Worm (Caenorhabditis elegans) whole organism, L3 larva: Measurements from ENCODE around the gene acp-5.

Experiments used
- ZK546.5 ChIP-seq: sonication (generic microtip); optimal IDR thresholded peaks from 2 replicates; lab custom pipeline; 2017; ENCODE audit warnings: missing biosample characterization, missing genetic modification characterization
- aly-2 ChIP-seq: fragments of 150-350 bp; optimal IDR thresholded peaks from 2 replicates; lab custom pipeline; 2014; ENCODE audit warnings: missing biosample characterization, missing genetic modification characterization
- ceh-9 ChIP-seq: sonication (generic microtip); optimal IDR thresholded peaks from 2 replicates; lab custom pipeline; 2018; ENCODE audit warnings: missing biosample characterization, missing genetic modification characterization
- egl-27 ChIP-seq: sonication (generic microtip); optimal IDR thresholded peaks from 4 replicates; lab custom pipeline; 2017; ENCODE audit warnings: missing biosample characterization, missing genetic modification reagents, missing genetic modification characterization
- egl-5 ChIP-seq: fragments of 150-350 bp; optimal IDR thresholded peaks from 2 replicates; lab custom pipeline; 2017; ENCODE audit warnings: missing biosample characterization, missing genetic modification reagents, missing genetic modification characterization, inconsistent platforms
- fkh-10 ChIP-seq: sonication (generic microtip); optimal IDR thresholded peaks from 2 replicates; lab custom pipeline; 2017; ENCODE audit warnings: missing biosample characterization, missing genetic modification reagents, missing genetic modification characterization
- fos-1 ChIP-seq: fragments of 150-350 bp; optimal IDR thresholded peaks from 2 replicates; lab custom pipeline; 2014; ENCODE audit warnings: missing biosample characterization, missing genetic modification characterization
- hmg-11 ChIP-seq: sonication (generic microtip); optimal IDR thresholded peaks from 2 replicates; lab custom pipeline; 2016; ENCODE audit warnings: missing genetic modification characterization, missing compliant biosample characterization
- lin-39 ChIP-seq: fragments of 150-350 bp; optimal IDR thresholded peaks from 2 replicates; lab custom pipeline; 2018; ENCODE audit warnings: missing biosample characterization, missing genetic modification reagents, missing genetic modification characterization
- lsy-12 ChIP-seq: sonication (generic microtip); optimal IDR thresholded peaks from 2 replicates; lab custom pipeline; 2016; ENCODE audit warnings: mild to moderate bottlenecking, missing genetic modification characterization, missing compliant biosample characterization
- mdl-1 ChIP-seq: fragments of 150-350 bp; optimal IDR thresholded peaks from 2 replicates; lab custom pipeline; 2014; ENCODE audit warnings: missing biosample characterization, missing genetic modification characterization
- mml-1 ChIP-seq: fragments of 150-350 bp; sonication (generic microtip); optimal IDR thresholded peaks from 3 replicates; lab custom pipeline; 2014; ENCODE audit warnings: missing biosample characterization, missing genetic modification characterization
- nhr-12 ChIP-seq: fragments of 150-350 bp; optimal IDR thresholded peaks from 2 replicates; lab custom pipeline; 2014; ENCODE audit warnings: missing biosample characterization, missing genetic modification characterization
- nhr-23 ChIP-seq: fragments of 150-350 bp; optimal IDR thresholded peaks from 2 replicates; lab custom pipeline; 2014; ENCODE audit warnings: missing biosample characterization, missing genetic modification reagents, missing genetic modification characterization
- nhr-237 ChIP-seq: fragments of 150-350 bp; optimal IDR thresholded peaks from 2 replicates; lab custom pipeline; 2014; ENCODE audit warnings: missing biosample characterization, missing genetic modification characterization
- nhr-25 ChIP-seq: sonication (generic microtip); optimal IDR thresholded peaks from 2 replicates; lab custom pipeline; 2017; ENCODE audit warnings: missing biosample characterization, missing genetic modification characterization
- nhr-43 ChIP-seq: sonication (generic microtip); optimal IDR thresholded peaks from 2 replicates; lab custom pipeline; 2016; ENCODE audit warnings: mild to moderate bottlenecking, missing genetic modification characterization, missing compliant biosample characterization; ENCODE audit not compliant: poor library complexity, severe bottlenecking
- nhr-67 ChIP-seq: fragments of 150-350 bp; optimal IDR thresholded peaks from 2 replicates; lab custom pipeline; 2014; ENCODE audit warnings: missing biosample characterization, missing genetic modification characterization
- nhr-76 ChIP-seq: fragments of 150-350 bp; sonication (generic microtip); optimal IDR thresholded peaks from 5 replicates; lab custom pipeline; 2014; ENCODE audit warnings: missing biosample characterization, missing genetic modification characterization
- pha-4 ChIP-seq: fragments of 150-350 bp; optimal IDR thresholded peaks from 2 replicates; lab custom pipeline; 2014; ENCODE audit warnings: missing biosample characterization, missing genetic modification reagents, missing genetic modification characterization
- pqm-1 ChIP-seq: fragments of 150-350 bp; optimal IDR thresholded peaks from 2 replicates; lab custom pipeline; 2017; ENCODE audit warnings: missing biosample characterization, missing genetic modification characterization, inconsistent platforms
- sea-2 ChIP-seq: fragments of 150-350 bp; sonication (generic microtip); optimal IDR thresholded peaks from 4 replicates; lab custom pipeline; 2014; ENCODE audit warnings: missing biosample characterization, missing genetic modification reagents, missing genetic modification characterization
- skn-1 ChIP-seq: fragments of 150-350 bp; optimal IDR thresholded peaks from 2 replicates; lab custom pipeline; 2014; ENCODE audit warnings: missing biosample characterization, missing genetic modification characterization
- snpc-4 ChIP-seq: fragments of 150-350 bp; optimal IDR thresholded peaks from 2 replicates; lab custom pipeline; 2014; ENCODE audit warnings: missing biosample characterization, missing genetic modification characterization
- unc-62 ChIP-seq: fragments of 150-350 bp; sonication (generic microtip); optimal IDR thresholded peaks from 4 replicates; lab custom pipeline; 2014; ENCODE audit warnings: missing biosample characterization, missing genetic modification reagents, missing genetic modification characterization
- ztf-4 ChIP-seq: fragments of 150-350 bp; optimal IDR thresholded peaks from 2 replicates; lab custom pipeline; 2014; ENCODE audit warnings: missing biosample characterization, missing genetic modification characterization

acp-5 gene

ce11 chrX:5869603-5870002, 40.4 kb downstream of the acp-5 start:
- TF ChIP-seq unc-62 (GFP tag; lab: Kevin White, UChicago) = no peak
- no peak for TF ChIP-seq aly-2 (tag; lab: Kevin White, UChicago)
- TF ChIP-seq nhr-12 = no peak
- TF ChIP-seq ztf-4 (tag; lab: Kevin White, UChicago) = no peak
- no peak for TF ChIP-seq pqm-1 (tag; lab: Kevin White, UChicago)
- no peak for TF ChIP-seq fos-1 (tag; lab: Kevin White, UChicago)
- no peak for TF ChIP-seq nhr-76
- TF ChIP-seq nhr-67 (tag; lab: Kevin White, UChicago) = no peak
- TF ChIP-seq mml-1 (tag; lab: Kevin White, UChicago) = no peak
- no peak for TF ChIP-seq egl-27 (tag; lab: Kevin White, UChicago)
- TF ChIP-seq ceh-9 = no peak
- no peak for TF ChIP-seq pha-4 (tag; lab: Kevin White, UChicago)
- TF ChIP-seq lsy-12 (tag; lab: Kevin White, UChicago) = no peak
- TF ChIP-seq nhr-23 = no peak

DNA sequence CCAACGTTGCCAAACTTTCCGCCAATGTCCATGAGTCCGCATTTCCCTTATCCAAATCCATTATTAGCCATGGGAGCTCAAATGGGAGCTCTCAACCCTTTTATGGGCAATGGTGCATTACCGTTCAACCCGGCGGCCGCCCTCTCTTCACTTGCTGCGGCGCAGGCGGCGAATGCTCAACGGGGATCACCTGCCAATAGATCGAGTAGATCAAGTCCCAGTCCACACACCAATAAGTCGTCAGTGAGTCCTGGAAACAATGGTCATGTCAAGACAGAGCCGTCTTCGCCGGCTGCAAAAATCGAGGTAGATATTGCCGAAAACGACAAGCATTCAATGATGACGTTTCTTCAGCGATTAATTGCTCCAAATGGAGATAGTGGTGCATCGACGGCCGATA, 42.9 kb downstream of the acp-5 start:
- no peak for TF ChIP-seq snpc-4 (tag; lab: Kevin White, UChicago)
- no peak for TF ChIP-seq egl-27 (tag; lab: Kevin White, UChicago)
- TF ChIP-seq nhr-25 (tag; lab: Kevin White, UChicago) = no peak
- no peak for TF ChIP-seq egl-5 (tag; lab: Kevin White, UChicago)
- no peak for TF ChIP-seq aly-2 (tag; lab: Kevin White, UChicago)
- TF ChIP-seq skn-1 (tag; lab: Kevin White, UChicago) = no peak
- no peak for TF ChIP-seq nhr-76
- TF ChIP-seq mdl-1 (tag; lab: Kevin White, UChicago) = no peak
- no peak for TF ChIP-seq nhr-12

ce11 chrX:5875567-5875966, 46.3 kb downstream of the acp-5 start, which contains the start of gene F49E10.4:
Gene F49E10.4 (plus strand): TSS chrX:5875867.
- TF ChIP-seq ztf-4 (tag; lab: Kevin White, UChicago) (no peak), nhr-12 (no peak), lin-39 (tag; lab: Kevin White, UChicago) (no peak), nhr-43 (tag; lab: Kevin White, UChicago) (no peak), snpc-4 (tag; lab: Kevin White, UChicago) (no peak), lsy-12 (tag; lab: Kevin White, UChicago) (no peak), ZK546.5 (tag; lab: Kevin White, UChicago) (no peak), hmg-11 (tag; lab: Kevin White, UChicago) (no peak), nhr-237 (no peak), egl-5 (tag; lab: Kevin White, UChicago) (no peak), fkh-10 (GFP tag; lab: Kevin White, UChicago) (no peak), ceh-9 (no peak), sea-2 (GFP tag; lab: Kevin White, UChicago) (no peak), nhr-25 (tag; lab: Kevin White, UChicago) (no peak)

- TF ChIP-seq lsy-12 (tag; lab: Kevin White, UChicago) (no peak), fkh-10 (GFP tag; lab: Kevin White, UChicago) (peak; percentile 50)
Measured at ce11 chrX:5877039-5877438, 47.8 kb downstream of the acp-5 start.
